Worm (Caenorhabditis elegans) whole organism, L1 larva: ENCODE results near the gene C08B6.14.
A peak's percentile ranks its signal among the peaks of the same experiment; 100 is the strongest.

Experiments
- C34B4.2 ChIP-seq: sonication (generic microtip); optimal IDR thresholded peaks from 2 replicates; lab custom pipeline; 2017; ENCODE audit warnings: mild to moderate bottlenecking, missing genetic modification characterization, missing compliant biosample characterization
- Y116A8C.19 ChIP-seq: sonication (generic microtip); optimal IDR thresholded peaks from 2 replicates; lab custom pipeline; 2016; ENCODE audit warnings: missing compliant biosample characterization, missing genetic modification characterization, borderline replicate concordance
- aha-1 ChIP-seq: fragments of 150-350 bp; optimal IDR thresholded peaks from 2 replicates; lab custom pipeline; 2014; ENCODE audit warnings: missing biosample characterization, missing genetic modification characterization
- alr-1 ChIP-seq: fragments of 200-800 bp; sonication (Bioruptor generic); optimal IDR thresholded peaks from 2 replicates; lab custom pipeline; 2018; ENCODE audit warnings: borderline replicate concordance, mild to moderate bottlenecking, missing genetic modification characterization, missing compliant biosample characterization
- aly-2 ChIP-seq: fragments of 150-350 bp; optimal IDR thresholded peaks from 2 replicates; lab custom pipeline; 2014; ENCODE audit warnings: missing biosample characterization, missing genetic modification characterization
- ama-1 ChIP-seq: fragments of 150-350 bp; optimal IDR thresholded peaks from 2 replicates; lab custom pipeline; 2014
- ceh-63 ChIP-seq: fragments of 200-800 bp; sonication (Bioruptor generic); optimal IDR thresholded peaks from 2 replicates; lab custom pipeline; 2018; ENCODE audit warnings: mild to moderate bottlenecking, missing genetic modification characterization, missing compliant biosample characterization
- ces-1 ChIP-seq: fragments of 150-350 bp; optimal IDR thresholded peaks from 2 replicates; lab custom pipeline; 2014; ENCODE audit warnings: missing biosample characterization, missing genetic modification reagents, missing genetic modification characterization
- dpl-1 ChIP-seq, 3 experiments: fragments of 150-350 bp in 2 of 3; sonication (generic microtip) in 1 of 3; optimal IDR thresholded peaks; 2 replicates each; lab custom pipeline; 2014 to 2017; ENCODE audit warnings: missing biosample characterization in 3 of 3, missing genetic modification characterization in 3 of 3, missing genetic modification reagents in 3 of 3
- dsc-1 ChIP-seq: sonication (generic microtip); optimal IDR thresholded peaks from 2 replicates; lab custom pipeline; 2016; ENCODE audit warnings: mild to moderate bottlenecking, missing genetic modification characterization, missing compliant biosample characterization
- efl-1 ChIP-seq, 4 experiments: fragments of 150-350 bp; optimal IDR thresholded peaks in 3 of 4; peaks in 1 of 4; 1 replicate in 1 of 4; 2 replicates in 3 of 4; lab custom pipeline; 2014; ENCODE audit warnings: missing biosample characterization in 2 of 4, missing genetic modification characterization in 2 of 4, missing genetic modification reagents in 2 of 4
- efl-3 ChIP-seq: fragments of 200-800 bp; sonication (Bioruptor generic); optimal IDR thresholded peaks from 2 replicates; lab custom pipeline; 2018; ENCODE audit warnings: mild to moderate bottlenecking, missing genetic modification characterization, missing compliant biosample characterization
- egl-13 ChIP-seq: sonication (generic microtip); optimal IDR thresholded peaks from 2 replicates; lab custom pipeline; 2016; ENCODE audit warnings: missing genotype, missing genetic modification reagents, missing genetic modification characterization, missing compliant biosample characterization
- egl-27 ChIP-seq, 2 experiments: fragments of 150-350 bp in 1 of 2; sonication (generic microtip); optimal IDR thresholded peaks; 3 replicates each; lab custom pipeline; 2017 to 2018; ENCODE audit warnings: missing biosample characterization in 2 of 2, missing genetic modification characterization in 2 of 2, missing genetic modification reagents in 2 of 2
- ets-5 ChIP-seq: fragments of 200-800 bp; sonication (Bioruptor generic); IDR thresholded peaks from 2 replicates; pipeline ENCODE4 v1.3.6; 2022; ENCODE audit warnings: missing genetic modification characterization, missing compliant biosample characterization
- fkh-10 ChIP-seq: sonication (generic microtip); optimal IDR thresholded peaks from 2 replicates; lab custom pipeline; 2017; ENCODE audit warnings: missing biosample characterization, missing genetic modification reagents, missing genetic modification characterization
- fkh-4 ChIP-seq: sonication (generic microtip); optimal IDR thresholded peaks from 2 replicates; lab custom pipeline; 2016; ENCODE audit warnings: missing compliant biosample characterization, missing genetic modification characterization, borderline replicate concordance
- fkh-8 ChIP-seq: sonication (generic microtip); optimal IDR thresholded peaks from 2 replicates; lab custom pipeline; 2016; ENCODE audit warnings: mild to moderate bottlenecking, missing genetic modification characterization, missing compliant biosample characterization
- grh-1 ChIP-seq: fragments of 200-800 bp; sonication (Bioruptor generic); IDR thresholded peaks from 2 replicates; pipeline ENCODE4 v1.3.6; 2022; ENCODE audit warnings: missing genetic modification reagents, missing genetic modification characterization, missing compliant biosample characterization
- hlh-4 ChIP-seq: sonication (generic microtip); optimal IDR thresholded peaks from 2 replicates; lab custom pipeline; 2016; ENCODE audit warnings: mild to moderate bottlenecking, missing genetic modification characterization, missing compliant biosample characterization
- hpl-2 ChIP-seq: fragments of 150-350 bp; optimal IDR thresholded peaks from 2 replicates; lab custom pipeline; 2014; ENCODE audit warnings: missing biosample characterization, missing genetic modification reagents, missing genetic modification characterization
- irx-1 ChIP-seq: sonication (generic microtip); optimal IDR thresholded peaks from 2 replicates; lab custom pipeline; 2016; ENCODE audit warnings: missing genetic modification characterization, missing compliant biosample characterization
- lin-14 ChIP-seq: fragments of 200-800 bp; sonication (Bioruptor generic); optimal IDR thresholded peaks from 2 replicates; lab custom pipeline; 2018; ENCODE audit warnings: mild to moderate bottlenecking, missing genetic modification characterization, moderate library complexity, missing compliant biosample characterization
- lin-39 ChIP-seq: fragments of 150-350 bp; optimal IDR thresholded peaks from 2 replicates; lab custom pipeline; 2014; ENCODE audit warnings: missing biosample characterization, missing genetic modification reagents, missing genetic modification characterization
- lsy-2 ChIP-seq, 2 experiments: fragments of 150-350 bp; optimal IDR thresholded peaks; 2 replicates each; lab custom pipeline; 2014; ENCODE audit warnings: missing biosample characterization in 2 of 2, missing genetic modification characterization in 2 of 2
- mdl-1 ChIP-seq, 2 experiments: fragments of 150-350 bp; optimal IDR thresholded peaks; 2 replicates each; lab custom pipeline; 2014 to 2017; ENCODE audit warnings: missing biosample characterization in 2 of 2, missing genetic modification characterization in 2 of 2, inconsistent platforms in 1 of 2
- mef-2 ChIP-seq: fragments of 150-350 bp; optimal IDR thresholded peaks from 2 replicates; lab custom pipeline; 2014; ENCODE audit warnings: missing biosample characterization, missing genetic modification characterization
- mep-1 ChIP-seq: fragments of 150-350 bp; optimal IDR thresholded peaks from 2 replicates; lab custom pipeline; 2014; ENCODE audit warnings: missing biosample characterization, missing genetic modification characterization
- nhr-11 ChIP-seq: fragments of 150-350 bp; optimal IDR thresholded peaks from 2 replicates; lab custom pipeline; 2014; ENCODE audit warnings: missing biosample characterization, missing genetic modification characterization
- nhr-12 ChIP-seq: sonication (generic microtip); optimal IDR thresholded peaks from 2 replicates; lab custom pipeline; 2017; ENCODE audit warnings: missing biosample characterization, missing genetic modification characterization
- nhr-20 ChIP-seq: sonication (generic microtip); optimal IDR thresholded peaks from 2 replicates; lab custom pipeline; 2016; ENCODE audit warnings: mild to moderate bottlenecking, missing genetic modification characterization, missing compliant biosample characterization
- nhr-237 ChIP-seq: fragments of 150-350 bp; optimal IDR thresholded peaks from 2 replicates; lab custom pipeline; 2014; ENCODE audit warnings: missing biosample characterization, missing genetic modification characterization
- nhr-28 ChIP-seq: fragments of 150-350 bp; optimal IDR thresholded peaks from 2 replicates; lab custom pipeline; 2014; ENCODE audit warnings: missing biosample characterization, missing genetic modification characterization
- nhr-47 ChIP-seq: sonication (generic microtip); optimal IDR thresholded peaks from 2 replicates; lab custom pipeline; 2016; ENCODE audit warnings: mild to moderate bottlenecking, missing genetic modification characterization, moderate library complexity, missing compliant biosample characterization
- nhr-76 ChIP-seq: sonication (generic microtip); optimal IDR thresholded peaks from 2 replicates; lab custom pipeline; 2017; ENCODE audit warnings: missing biosample characterization, missing genetic modification characterization
- nhr-77 ChIP-seq: fragments of 150-350 bp; optimal IDR thresholded peaks from 2 replicates; lab custom pipeline; 2014; ENCODE audit warnings: missing biosample characterization, missing genetic modification characterization
- nhr-84 ChIP-seq: sonication (generic microtip); optimal IDR thresholded peaks from 2 replicates; lab custom pipeline; 2017; ENCODE audit warnings: missing biosample characterization, missing genetic modification characterization
- nhr-90 ChIP-seq: sonication (generic microtip); optimal IDR thresholded peaks from 2 replicates; lab custom pipeline; 2016; ENCODE audit warnings: mild to moderate bottlenecking, missing genetic modification characterization, missing compliant biosample characterization; ENCODE audit not compliant: poor library complexity
- pag-3 ChIP-seq: sonication (generic microtip); optimal IDR thresholded peaks from 2 replicates; lab custom pipeline; 2017; ENCODE audit warnings: missing genetic modification characterization, mild to moderate bottlenecking, missing compliant biosample characterization, antibody characterized with exemption, borderline replicate concordance; ENCODE audit not compliant: insufficient read depth
- pax-3 ChIP-seq: fragments of 200-800 bp; sonication (Bioruptor generic); optimal IDR thresholded peaks from 2 replicates; lab custom pipeline; 2018; ENCODE audit warnings: mild to moderate bottlenecking, missing genetic modification characterization, moderate library complexity, missing compliant biosample characterization
- pqm-1 ChIP-seq: sonication (generic microtip); optimal IDR thresholded peaks from 3 replicates; lab custom pipeline; 2017; ENCODE audit warnings: missing biosample characterization, missing genetic modification characterization
- rnt-1 ChIP-seq: sonication (generic microtip); optimal IDR thresholded peaks from 2 replicates; lab custom pipeline; 2016; ENCODE audit warnings: mild to moderate bottlenecking, missing genetic modification characterization, moderate library complexity, missing compliant biosample characterization
- snpc-4 ChIP-seq: fragments of 150-350 bp; optimal IDR thresholded peaks from 2 replicates; lab custom pipeline; 2014; ENCODE audit warnings: missing biosample characterization, missing genetic modification characterization
- snu-23 ChIP-seq: sonication (generic microtip); optimal IDR thresholded peaks from 2 replicates; lab custom pipeline; 2016; ENCODE audit warnings: missing genetic modification characterization, missing compliant biosample characterization
- sox-4 ChIP-seq: sonication (generic microtip); optimal IDR thresholded peaks from 2 replicates; lab custom pipeline; 2016; ENCODE audit warnings: missing genetic modification characterization, missing compliant biosample characterization
- sptf-1 ChIP-seq: fragments of 150-350 bp; optimal IDR thresholded peaks from 2 replicates; lab custom pipeline; 2014; ENCODE audit warnings: missing biosample characterization, missing genetic modification characterization
- sup-37 ChIP-seq: fragments of 200-800 bp; sonication (Bioruptor generic); optimal IDR thresholded peaks from 2 replicates; lab custom pipeline; 2018; ENCODE audit warnings: mild to moderate bottlenecking, missing genetic modification characterization, missing compliant biosample characterization
- unc-30 ChIP-seq: sonication (generic microtip); optimal IDR thresholded peaks from 2 replicates; lab custom pipeline; 2017; ENCODE audit warnings: missing biosample characterization, missing genetic modification characterization
- unc-62 ChIP-seq: fragments of 150-350 bp; optimal IDR thresholded peaks from 2 replicates; lab custom pipeline; 2014; ENCODE audit warnings: missing biosample characterization, missing genetic modification reagents, missing genetic modification characterization
- unc-86 ChIP-seq: sonication (generic microtip); optimal IDR thresholded peaks from 2 replicates; lab custom pipeline; 2016; ENCODE audit warnings: missing genetic modification characterization, missing compliant biosample characterization
- xbp-1 ChIP-seq: sonication (generic microtip); optimal IDR thresholded peaks from 2 replicates; lab custom pipeline; 2016; ENCODE audit warnings: missing genetic modification characterization, missing compliant biosample characterization
- zag-1 ChIP-seq: fragments of 150-350 bp; optimal IDR thresholded peaks from 2 replicates; lab custom pipeline; 2014; ENCODE audit warnings: missing biosample characterization, missing genetic modification characterization
- zip-4 ChIP-seq: fragments of 200-800 bp; sonication (Bioruptor generic); optimal IDR thresholded peaks from 2 replicates; lab custom pipeline; 2018; ENCODE audit warnings: mild to moderate bottlenecking, missing genetic modification characterization, moderate library complexity, missing compliant biosample characterization

C08B6.14 gene

ce11 chrV:10134077-10134693 is 32.4 kb upstream of the C08B6.14 start, which contains the start of the genes C08B6.18, wdr-20 and C08B6.8 (continued):
- TF ChIP-seq pag-3 (tag; lab: Kevin White, UChicago) = no peak
- no peak for TF ChIP-seq nhr-76 (tag; lab: Kevin White, UChicago)
- no peak for TF ChIP-seq efl-3
- no peak for TF ChIP-seq nhr-90 (tag; lab: Kevin White, UChicago)
- no peak for TF ChIP-seq unc-62 (GFP tag; lab: Kevin White, UChicago)
- no peak for TF ChIP-seq ceh-63 (GFP tag; lab: Kevin White, UChicago)
- TF ChIP-seq nhr-28 = no peak
- TF ChIP-seq pax-3 (tag; lab: Kevin White, UChicago) = no peak
- no peak for TF ChIP-seq hpl-2 (GFP tag; lab: Kevin White, UChicago)
- TF ChIP-seq unc-30 (tag; lab: Kevin White, UChicago) = no peak
- TF ChIP-seq unc-86 = no peak
- no peak for TF ChIP-seq C34B4.2 (tag; lab: Kevin White, UChicago)
- TF ChIP-seq Y116A8C.19 = no peak
- TF ChIP-seq snpc-4 = peak; percentile 61
- no peak for TF ChIP-seq ets-5 (GFP tag; lab: Robert Waterston, UW)
- no peak for TF ChIP-seq sup-37 (GFP tag; lab: Kevin White, UChicago)
- no peak for TF ChIP-seq mef-2 (tag; lab: Kevin White, UChicago)
- no peak for TF ChIP-seq hlh-4 (tag; lab: Kevin White, UChicago)
- TF ChIP-seq aha-1 (tag; lab: Kevin White, UChicago) = no peak
- no peak for TF ChIP-seq aly-2 (tag; lab: Kevin White, UChicago)
- TF ChIP-seq grh-1 (GFP tag; lab: Robert Waterston, UW) = no peak
- TF ChIP-seq mdl-1 (tag; optimal IDR thresholded peaks at IDR 0.05; lab: Kevin White, UChicago) = no peak
- no peak for TF ChIP-seq lin-39 (tag; lab: Kevin White, UChicago)
- TF ChIP-seq efl-1 (optimal IDR thresholded peaks at IDR 0.05; lab: Kevin White, UChicago) = peak; percentile 28 to 30
- TF ChIP-seq efl-1 (GFP tag; optimal IDR thresholded peaks at IDR 0.05 in 1 of 2; lab: Kevin White, UChicago) = peak; percentile 42 to 87
- TF ChIP-seq dsc-1 = no peak
- TF ChIP-seq sptf-1 = no peak
- no peak for TF ChIP-seq fkh-10 (GFP tag; lab: Kevin White, UChicago)
- no peak for TF ChIP-seq egl-13
- TF ChIP-seq ama-1 (lab: Kevin White, UChicago) = no peak
- no peak for TF ChIP-seq fkh-4
- peak; percentile 15 for TF ChIP-seq snu-23 (GFP tag; lab: Kevin White, UChicago)
- TF ChIP-seq zag-1 (tag; lab: Kevin White, UChicago) = no peak
- TF ChIP-seq dpl-1 (GFP tag; optimal IDR thresholded peaks at IDR 0.05; lab: Kevin White, UChicago) = peak in 2 of 3 experiments; percentile 21 to 58
- TF ChIP-seq ces-1 (GFP tag; lab: Kevin White, UChicago) = no peak
- TF ChIP-seq rnt-1 (tag; lab: Kevin White, UChicago) = no peak
- TF ChIP-seq zip-4 (GFP tag; lab: Kevin White, UChicago) = no peak
- no peak for TF ChIP-seq nhr-84 (tag; lab: Kevin White, UChicago)
- TF ChIP-seq irx-1 = no peak
- no peak for TF ChIP-seq nhr-12 (tag; lab: Kevin White, UChicago)
- no peak for TF ChIP-seq nhr-77 (tag; lab: Kevin White, UChicago)
- no peak for TF ChIP-seq nhr-237
- TF ChIP-seq nhr-11 = no peak
- no peak for TF ChIP-seq lin-14 (GFP tag; lab: Kevin White, UChicago)
- no peak for TF ChIP-seq fkh-8 (tag; lab: Kevin White, UChicago)
- no peak for TF ChIP-seq sox-4 (tag; lab: Kevin White, UChicago)
- TF ChIP-seq nhr-47 (tag; lab: Kevin White, UChicago) = no peak
- no peak for TF ChIP-seq pqm-1 (tag; lab: Kevin White, UChicago)
- no peak for TF ChIP-seq xbp-1
- no peak for TF ChIP-seq mep-1 (tag; lab: Kevin White, UChicago)
- TF ChIP-seq alr-1 (tag; lab: Kevin White, UChicago) = no peak
- TF ChIP-seq lsy-2 (tag; optimal IDR thresholded peaks at IDR 0.05; lab: Kevin White, UChicago) = peak; percentile 21 to 65
- TF ChIP-seq nhr-20 (tag; lab: Kevin White, UChicago) = peak; percentile 4
- TF ChIP-seq egl-27 (tag; optimal IDR thresholded peaks at IDR 0.05; lab: Kevin White, UChicago) = no peak
